Fruit fly (Drosophila melanogaster) whole organism, pupa: Measurements from ENCODE around the gene CG42570.

Experiments
- CG10348 ChIP-seq: fragments of 200-800 bp; sonication (Bioruptor generic); IDR thresholded peaks from 2 replicates; pipeline ENCODE4 v1.3.6; 2022; ENCODE audit warnings: missing biosample characterization, missing genetic modification characterization
- CG12605 ChIP-seq: fragments of 200-800 bp; sonication (Bioruptor generic); IDR thresholded peaks from 2 replicates; pipeline ENCODE4 v1.3.6; 2022; ENCODE audit warnings: missing biosample characterization, missing genetic modification characterization
- CG13204 ChIP-seq: fragments of 200-800 bp; sonication (Bioruptor generic); optimal IDR thresholded peaks from 2 replicates; lab custom pipeline; 2018; ENCODE audit warnings: missing biosample characterization, mild to moderate bottlenecking, missing genetic modification characterization, moderate library complexity
- CG14655 ChIP-seq: fragments of 200-800 bp; sonication (Bioruptor generic); optimal IDR thresholded peaks from 3 replicates; lab custom pipeline; 2017; ENCODE audit warnings: mild to moderate bottlenecking, missing biosample characterization, missing genetic modification reagents, missing genetic modification characterization
- CG15710 ChIP-seq: fragments of 200-800 bp; sonication (Bioruptor generic); optimal IDR thresholded peaks from 2 replicates; lab custom pipeline; 2018; ENCODE audit warnings: missing biosample characterization, mild to moderate bottlenecking, missing genetic modification characterization, moderate library complexity
- CG17806 ChIP-seq: fragments of 200-800 bp; sonication (Bioruptor generic); optimal IDR thresholded peaks from 2 replicates; lab custom pipeline; 2018; ENCODE audit warnings: missing biosample characterization, mild to moderate bottlenecking, missing genetic modification characterization, moderate library complexity
- CG32121 ChIP-seq: fragments of 200-800 bp; sonication (Bioruptor generic); IDR thresholded peaks from 2 replicates; pipeline ENCODE4 v1.3.6; 2022; ENCODE audit warnings: missing biosample characterization, missing genetic modification characterization
- CG34367 ChIP-seq: fragments of 200-800 bp; sonication (Bioruptor generic); optimal IDR thresholded peaks from 2 replicates; lab custom pipeline; 2018; ENCODE audit warnings: missing biosample characterization, mild to moderate bottlenecking, missing genetic modification characterization
- CG4496 ChIP-seq: fragments of 200-800 bp; sonication (Bioruptor generic); IDR thresholded peaks from 3 replicates; pipeline ENCODE4 v1.3.6; 2022; ENCODE audit warnings: missing biosample characterization, missing genetic modification characterization
- CG8159 ChIP-seq: fragments of 200-800 bp; sonication (Bioruptor generic); optimal IDR thresholded peaks from 3 replicates; lab custom pipeline; 2018; ENCODE audit warnings: missing biosample characterization, mild to moderate bottlenecking, missing genetic modification characterization, moderate library complexity
- CG8301 ChIP-seq: fragments of 200-800 bp; sonication (Bioruptor generic); optimal IDR thresholded peaks from 2 replicates; lab custom pipeline; 2018; ENCODE audit warnings: missing biosample characterization, mild to moderate bottlenecking, missing genetic modification characterization
- CG9948 ChIP-seq: fragments of 200-800 bp; sonication (Bioruptor generic); optimal IDR thresholded peaks from 2 replicates; lab custom pipeline; 2018; ENCODE audit warnings: missing biosample characterization, mild to moderate bottlenecking, missing genetic modification characterization, moderate library complexity
- D1 ChIP-seq: fragments of 200-800 bp; sonication (Bioruptor generic); optimal IDR thresholded peaks from 2 replicates; lab custom pipeline; 2018; ENCODE audit warnings: missing biosample characterization, mild to moderate bottlenecking, missing genetic modification characterization, moderate library complexity
- EcR ChIP-seq: fragments of 200-800 bp; sonication (Bioruptor generic); optimal IDR thresholded peaks from 3 replicates; lab custom pipeline; 2019; ENCODE audit warnings: missing biosample characterization, missing genetic modification characterization, mild to moderate bottlenecking, moderate library complexity, missing genetic modification reagents
- Ets98B ChIP-seq: fragments of 200-800 bp; sonication (Bioruptor generic); IDR thresholded peaks from 2 replicates; pipeline ENCODE4 v1.3.6; 2022; ENCODE audit warnings: missing biosample characterization, missing genetic modification characterization
- Pif1A ChIP-seq: fragments of 200-800 bp; sonication (Bioruptor generic); optimal IDR thresholded peaks from 3 replicates; lab custom pipeline; 2016; ENCODE audit warnings: missing biosample characterization, missing genetic modification characterization
- Pif1B ChIP-seq: fragments of 200-800 bp; sonication (Bioruptor generic); optimal IDR thresholded peaks from 3 replicates; lab custom pipeline; 2016; ENCODE audit warnings: missing biosample characterization, missing genetic modification characterization
- Snoo ChIP-seq: fragments of 200-800 bp; sonication (Bioruptor generic); optimal IDR thresholded peaks from 3 replicates; lab custom pipeline; 2017; ENCODE audit warnings: missing biosample characterization, mild to moderate bottlenecking, missing genetic modification characterization, inconsistent platforms
- fd96Ca ChIP-seq: fragments of 200-800 bp; sonication (Bioruptor generic); IDR thresholded peaks from 3 replicates; pipeline ENCODE4 v1.3.6; 2022; ENCODE audit warnings: missing biosample characterization, missing genetic modification characterization
- gl ChIP-seq: fragments of 200-800 bp; sonication (Bioruptor generic); optimal IDR thresholded peaks from 2 replicates; lab custom pipeline; 2018; ENCODE audit warnings: missing biosample characterization, mild to moderate bottlenecking, missing genetic modification characterization
- rn ChIP-seq: fragments of 200-800 bp; sonication (Bioruptor generic); IDR thresholded peaks from 2 replicates; pipeline ENCODE4 v1.3.6; 2022; ENCODE audit warnings: missing biosample characterization, missing genetic modification characterization

The CG42570 gene

DNA sequence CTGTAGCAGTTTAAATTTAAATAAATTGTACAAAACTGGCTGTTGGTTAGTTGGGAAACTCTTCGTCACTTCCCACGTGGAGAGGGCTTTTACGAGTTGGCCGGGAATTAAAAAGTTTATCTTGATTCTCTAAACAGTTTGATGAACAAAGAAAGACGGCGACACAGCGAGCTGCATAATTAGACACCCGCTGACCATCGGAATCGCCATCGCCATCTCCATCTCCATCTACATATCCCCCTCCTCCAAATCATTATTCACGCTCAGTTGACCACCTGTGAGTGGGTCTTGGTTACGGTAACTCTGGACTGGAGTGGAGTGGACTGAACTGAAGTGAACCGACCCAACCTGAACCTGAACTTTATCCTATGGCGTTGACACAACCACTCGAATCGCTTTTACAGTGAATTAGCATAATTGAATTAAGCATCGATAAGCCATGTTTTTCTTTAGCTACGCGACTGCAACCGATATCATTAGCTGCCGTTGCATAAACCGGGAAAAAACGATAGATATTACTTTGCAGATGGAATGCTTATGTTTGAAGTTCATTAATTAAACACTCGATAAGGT, 23.2 kb downstream of the CG42570 start:
- TF ChIP-seq EcR (GFP tag; lab: Kevin White, UChicago) (no peak), gl (tag; lab: Kevin White, UChicago) (no peak), D1 (tag; lab: Kevin White, UChicago) (no peak), CG12605 (GFP tag; lab: Robert Waterston, UW) (no peak), CG34367 (tag; lab: Kevin White, UChicago) (no peak), Snoo (tag; lab: Kevin White, UChicago) (no peak), CG13204 (GFP tag; lab: Kevin White, UChicago) (no peak), rn (GFP tag; lab: Robert Waterston, UW) (no peak), fd96Ca (GFP tag; lab: Robert Waterston, UW) (no peak), CG9948 (tag; lab: Kevin White, UChicago) (no peak), CG14655 (GFP tag; lab: Kevin White, UChicago) (no peak), CG15710 (tag; lab: Kevin White, UChicago) (no peak), CG32121 (GFP tag; lab: Robert Waterston, UW) (no peak), CG8159 (no peak), Ets98B (GFP tag; lab: Robert Waterston, UW) (no peak), CG4496 (no peak), Pif1A (no peak), Pif1B (GFP tag; lab: Kevin White, UChicago) (no peak), CG10348 (GFP tag; lab: Robert Waterston, UW) (no peak)
- TF ChIP-seq, all 21 proteins: peak for 0

DNA sequence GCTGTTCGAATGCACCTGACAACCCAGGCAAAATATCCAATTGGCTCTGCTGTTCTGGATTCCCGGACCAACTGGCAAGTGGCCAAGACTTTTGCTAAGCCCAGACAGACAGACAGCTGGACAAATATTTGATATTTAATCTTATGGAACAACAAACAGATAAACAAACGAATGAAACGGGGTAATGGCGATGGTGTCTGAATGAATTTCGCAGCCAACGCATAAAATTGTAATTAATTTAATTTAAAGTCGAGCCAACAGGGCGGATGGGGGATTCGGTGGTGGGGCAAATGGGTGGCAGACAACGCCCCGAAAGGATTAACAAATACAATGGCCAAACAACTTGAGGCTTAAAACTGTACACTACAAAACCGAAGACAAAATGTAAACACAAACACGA, 24.2 kb downstream of the CG42570 start:
- TF ChIP-seq Pif1B (GFP tag; lab: Kevin White, UChicago) = no peak
- TF ChIP-seq Snoo (tag; lab: Kevin White, UChicago) = no peak
- TF ChIP-seq EcR (GFP tag; lab: Kevin White, UChicago) = no peak
- TF ChIP-seq CG13204 (GFP tag; lab: Kevin White, UChicago) = no peak
- TF ChIP-seq CG10348 (GFP tag; lab: Robert Waterston, UW) = no peak
- no peak for TF ChIP-seq CG12605 (GFP tag; lab: Robert Waterston, UW)
- no peak for TF ChIP-seq CG15710 (tag; lab: Kevin White, UChicago)
- no peak for TF ChIP-seq CG8301 (tag; lab: Kevin White, UChicago)

DNA sequence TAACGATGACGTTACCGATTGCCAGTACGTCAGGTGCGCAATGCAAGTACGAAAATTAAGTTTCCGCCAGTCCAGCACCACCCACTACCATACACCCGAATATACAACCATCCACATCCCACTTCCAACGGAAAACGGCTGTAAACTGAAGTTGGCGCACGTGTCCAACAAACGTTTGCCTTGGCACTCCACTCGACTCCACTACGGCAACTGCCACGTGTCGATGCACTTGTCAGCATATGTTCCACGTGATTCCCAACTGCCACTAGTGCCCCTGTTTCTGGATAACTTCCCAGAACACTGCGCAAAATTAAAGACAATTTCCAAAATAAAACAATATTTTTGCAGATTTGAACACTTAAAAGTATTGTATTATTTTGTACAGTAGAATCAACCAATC, 28.6 kb downstream of the CG42570 start:
- no peak for TF ChIP-seq CG8301 (tag; lab: Kevin White, UChicago)
- no peak for TF ChIP-seq CG10348 (GFP tag; lab: Robert Waterston, UW)
- TF ChIP-seq CG8159 = no peak
- TF ChIP-seq CG4496 = no peak

DNA sequence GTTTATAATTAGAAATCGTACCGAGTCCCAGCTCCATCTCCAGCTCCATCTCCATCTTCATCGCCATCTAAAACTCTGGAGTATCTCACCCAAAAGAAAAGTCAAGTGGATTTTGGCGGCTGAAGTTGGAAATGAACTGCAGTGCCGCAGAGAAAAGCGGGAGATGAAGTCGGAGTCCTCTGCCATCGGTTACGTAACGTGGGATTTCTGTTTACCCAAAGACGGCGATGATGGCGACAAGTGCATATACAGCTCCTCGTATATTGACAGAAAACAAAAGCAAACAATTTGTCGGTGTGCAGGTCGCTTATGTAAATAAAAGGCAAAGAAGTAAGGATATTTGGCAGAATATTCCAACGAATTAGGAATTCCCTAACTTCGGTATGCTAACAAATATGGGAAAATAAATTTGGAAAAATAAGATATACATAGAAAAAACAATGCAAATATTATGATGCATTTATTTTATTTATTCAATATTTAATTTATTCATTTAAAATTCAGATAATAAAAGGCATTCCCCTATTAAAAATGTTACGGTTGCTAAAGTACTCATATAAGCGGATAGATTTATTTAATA, 30.8 kb downstream of the CG42570 start:
- peak; percentile 11 for TF ChIP-seq CG8159
- no peak for TF ChIP-seq CG34367 (tag; lab: Kevin White, UChicago)
- TF ChIP-seq, all 21 proteins: peak for 1

- TF ChIP-seq CG9948 (tag; lab: Kevin White, UChicago) = peak; percentile 9
- no peak for TF ChIP-seq Ets98B (GFP tag; lab: Robert Waterston, UW)
- TF ChIP-seq CG34367 (tag; lab: Kevin White, UChicago) = peak; percentile 14
- TF ChIP-seq CG15710 (tag; lab: Kevin White, UChicago) = peak; percentile 9
- TF ChIP-seq CG8159 = peak; percentile 14
- TF ChIP-seq CG17806 (tag; lab: Kevin White, UChicago) = peak; percentile 12
- TF ChIP-seq CG14655 (GFP tag; lab: Kevin White, UChicago) = no peak
- no peak for TF ChIP-seq Pif1B (GFP tag; lab: Kevin White, UChicago)
- no peak for TF ChIP-seq CG32121 (GFP tag; lab: Robert Waterston, UW)
Observed at dm6 chr3L:15749276-15749675, 31.7 kb downstream of the CG42570 start.

DNA sequence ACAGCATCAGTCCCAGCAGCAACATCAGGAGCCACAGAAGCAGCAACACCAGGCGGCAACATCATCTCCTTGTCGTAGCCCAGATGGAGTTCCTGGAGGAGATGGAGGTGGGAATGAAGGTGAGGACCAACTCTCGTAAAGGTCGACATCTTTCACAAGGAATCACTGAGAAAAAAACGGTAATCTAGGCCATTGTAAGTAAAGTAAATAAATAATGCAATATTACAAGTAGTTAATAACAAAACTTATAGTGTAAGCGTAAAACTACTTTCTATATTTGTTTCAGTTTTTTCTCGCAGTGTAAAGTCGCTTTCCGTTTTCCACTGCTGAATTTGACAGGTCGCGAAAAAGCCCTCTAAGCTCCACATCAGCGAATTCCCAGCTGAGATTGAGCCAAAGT, 35.2 kb downstream of the CG42570 start:
- TF ChIP-seq CG32121 (GFP tag; lab: Robert Waterston, UW) = no peak
- no peak for TF ChIP-seq CG34367 (tag; lab: Kevin White, UChicago)
- no peak for TF ChIP-seq gl (tag; lab: Kevin White, UChicago)
- TF ChIP-seq fd96Ca (GFP tag; lab: Robert Waterston, UW) = no peak
- peak; percentile 28 for TF ChIP-seq CG14655 (GFP tag; lab: Kevin White, UChicago)
- TF ChIP-seq CG17806 (tag; lab: Kevin White, UChicago) = peak; percentile 13
- TF ChIP-seq CG13204 (GFP tag; lab: Kevin White, UChicago) = no peak
- peak; percentile 5 for TF ChIP-seq CG8301 (tag; lab: Kevin White, UChicago)
- no peak for TF ChIP-seq Ets98B (GFP tag; lab: Robert Waterston, UW)
- TF ChIP-seq Pif1A = no peak
- peak; percentile 64; the same call in 1 of the 3 replicates for TF ChIP-seq CG4496
- TF ChIP-seq CG9948 (tag; lab: Kevin White, UChicago) = peak; percentile 17
